Worm (Caenorhabditis elegans) whole organism, L4/young adult: ENCODE results near the gene let-754.

ENCODE experiments used
- W03F9.2 ChIP-seq: fragments of 150-350 bp; optimal IDR thresholded peaks from 2 replicates; lab custom pipeline; 2014; ENCODE audit warnings: missing biosample characterization, missing genetic modification characterization
- dao-5 ChIP-seq: sonication (generic microtip); optimal IDR thresholded peaks from 2 replicates; lab custom pipeline; 2016; ENCODE audit warnings: missing genotype, missing genetic modification characterization, moderate library complexity, missing compliant biosample characterization
- him-1 ChIP-seq: sonication (generic microtip); optimal IDR thresholded peaks from 2 replicates; lab custom pipeline; 2016; ENCODE audit warnings: missing genotype, missing genetic modification reagents, missing genetic modification characterization, missing compliant biosample characterization

Gene let-754

DNA sequence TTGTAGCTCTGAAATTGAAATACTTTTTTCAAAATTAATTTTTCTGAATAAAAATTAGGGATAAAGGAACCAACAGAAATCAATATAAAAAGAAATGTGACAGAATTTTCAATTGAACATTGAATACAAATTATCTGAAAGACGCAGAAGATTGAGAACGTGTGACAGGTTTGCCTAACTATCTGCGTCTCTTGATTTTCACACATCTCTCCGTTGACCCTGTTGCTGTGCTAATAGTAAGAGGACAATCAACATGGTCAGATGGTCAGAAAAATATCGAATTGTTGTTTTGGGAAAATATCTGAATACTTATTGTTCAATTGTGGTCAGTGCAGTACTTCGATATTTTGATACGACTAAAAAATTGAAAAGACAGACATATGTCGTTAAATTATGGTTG lies 41.5 kb downstream of the let-754 start, which contains the start of gene ZK688.7:
TSS of gene ZK688.7 (minus strand) at position 14 of the 400 bp plus-strand sequence.
- no peak for TF ChIP-seq W03F9.2 (tag; lab: Kevin White, UChicago)
- TF ChIP-seq dao-5 (tag; lab: Kevin White, UChicago), result no peak
- TF ChIP-seq him-1 (tag; lab: Kevin White, UChicago), result no peak

- TF ChIP-seq dao-5 (tag; lab: Kevin White, UChicago), result no peak
Observed at ce11 chrIII:7909263-7909662, 43.8 kb downstream of the let-754 start, which contains the start of gene ZK688.1. Gene ZK688.1 (plus strand): TSS chrIII:7909563.

DNA sequence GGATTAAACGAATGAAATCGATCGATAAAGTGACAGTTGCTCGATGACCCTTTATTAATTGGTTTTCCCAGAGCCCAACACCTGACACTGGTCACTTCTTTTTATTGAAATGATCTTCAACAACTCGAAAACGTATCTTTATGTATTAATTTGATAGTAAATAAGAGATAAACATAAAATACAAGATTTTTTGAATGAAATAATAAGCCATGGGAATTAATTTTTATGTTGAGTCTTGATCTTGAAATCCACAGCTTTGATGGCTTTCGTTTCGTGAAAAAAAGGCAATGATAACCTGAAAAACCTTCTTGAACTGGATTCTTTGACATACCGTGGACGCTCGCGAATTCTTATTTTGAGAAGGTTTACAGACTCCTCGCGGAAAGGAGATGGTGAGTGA lies 45.6 kb downstream of the let-754 start, which contains the start of gene pcp-5:
TSS of gene pcp-5 (minus strand) at position 101 of the 400 bp plus-strand sequence.
- TF ChIP-seq dao-5 (tag; lab: Kevin White, UChicago), result no peak
- TF ChIP-seq him-1 (tag; lab: Kevin White, UChicago), result no peak
- no peak for TF ChIP-seq W03F9.2 (tag; lab: Kevin White, UChicago)

DNA sequence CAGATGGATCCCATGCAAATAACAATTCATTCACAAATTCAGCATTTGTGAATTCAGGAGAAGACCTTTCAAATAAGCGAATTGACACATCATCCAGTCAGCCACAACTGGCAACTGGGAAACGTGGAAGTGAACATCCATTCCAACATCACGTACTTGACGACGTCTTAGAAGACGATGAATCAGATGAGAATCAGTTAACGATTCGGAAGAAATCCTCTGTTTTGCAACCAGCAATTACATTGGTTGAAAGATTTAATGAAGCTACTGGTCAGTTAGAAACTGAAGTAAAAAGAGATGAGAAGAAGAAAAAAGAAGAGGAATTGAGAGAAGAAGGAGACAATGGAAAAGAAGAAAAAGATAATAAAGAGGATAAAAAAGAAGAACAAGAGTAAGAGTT lies 49.7 kb downstream of the let-754 start:
- TF ChIP-seq W03F9.2 (tag; lab: Kevin White, UChicago), result no peak
- no peak for TF ChIP-seq dao-5 (tag; lab: Kevin White, UChicago)
- no peak for TF ChIP-seq him-1 (tag; lab: Kevin White, UChicago)

ce11 chrIII:7900733-7901132 lies 52.4 kb downstream of the let-754 start, which contains the start of gene best-24:
Gene best-24 (plus strand): TSS chrIII:7901033.
- TF ChIP-seq him-1 (tag; lab: Kevin White, UChicago) (no peak), W03F9.2 (tag; lab: Kevin White, UChicago) (no peak), dao-5 (tag; lab: Kevin White, UChicago) (no peak)
